Worm (Caenorhabditis elegans) whole organism, mixed stage, embryonic: Measurements from ENCODE around the gene srg-46.

Experiments
- ces-1 ChIP-seq: fragments of 150-350 bp; optimal IDR thresholded peaks from 2 replicates; lab custom pipeline; 2014; ENCODE audit warnings: missing biosample characterization, missing genetic modification reagents, missing genetic modification characterization
- elt-3 ChIP-seq: fragments of 150-350 bp; optimal IDR thresholded peaks from 2 replicates; lab custom pipeline; 2014; ENCODE audit warnings: missing biosample characterization, missing genetic modification characterization
- lin-13 ChIP-seq: fragments of 150-350 bp; optimal IDR thresholded peaks from 2 replicates; lab custom pipeline; 2014; ENCODE audit warnings: missing biosample characterization, missing genetic modification characterization
- lsy-2 ChIP-seq: fragments of 150-350 bp; optimal IDR thresholded peaks from 2 replicates; lab custom pipeline; 2014; ENCODE audit warnings: missing biosample characterization, missing genetic modification characterization
- mep-1 ChIP-seq: fragments of 150-350 bp; optimal IDR thresholded peaks from 2 replicates; lab custom pipeline; 2017; ENCODE audit warnings: missing biosample characterization, missing genetic modification reagents, missing genetic modification characterization, inconsistent platforms
- nhr-12 ChIP-seq: fragments of 150-350 bp; optimal IDR thresholded peaks from 2 replicates; lab custom pipeline; 2014; ENCODE audit warnings: missing biosample characterization, missing genetic modification characterization
- nhr-237 ChIP-seq: fragments of 150-350 bp; optimal IDR thresholded peaks from 2 replicates; lab custom pipeline; 2014; ENCODE audit warnings: missing biosample characterization, missing genetic modification characterization
- nhr-28 ChIP-seq: fragments of 150-350 bp; optimal IDR thresholded peaks from 2 replicates; lab custom pipeline; 2014; ENCODE audit warnings: missing biosample characterization, missing genetic modification characterization
- nhr-76 ChIP-seq: sonication (generic microtip); optimal IDR thresholded peaks from 2 replicates; lab custom pipeline; 2017; ENCODE audit warnings: missing biosample characterization, missing genetic modification characterization
- pha-4 ChIP-seq: fragments of 150-350 bp; optimal IDR thresholded peaks from 2 replicates; lab custom pipeline; 2018; ENCODE audit warnings: missing biosample characterization, missing genetic modification reagents, missing genetic modification characterization
- snpc-4 ChIP-seq: fragments of 150-350 bp; optimal IDR thresholded peaks from 2 replicates; lab custom pipeline; 2014; ENCODE audit warnings: missing biosample characterization, missing genetic modification characterization
- unc-39 ChIP-seq: fragments of 150-350 bp; optimal IDR thresholded peaks from 2 replicates; lab custom pipeline; 2014; ENCODE audit warnings: missing biosample characterization, missing genetic modification characterization
- unc-62 ChIP-seq: fragments of 150-350 bp; optimal IDR thresholded peaks from 2 replicates; lab custom pipeline; 2014; ENCODE audit warnings: missing biosample characterization, missing genetic modification reagents, missing genetic modification characterization
- ztf-11 ChIP-seq: fragments of 150-350 bp; optimal IDR thresholded peaks from 2 replicates; lab custom pipeline; 2014; ENCODE audit warnings: missing biosample characterization, missing genetic modification characterization

DNA sequence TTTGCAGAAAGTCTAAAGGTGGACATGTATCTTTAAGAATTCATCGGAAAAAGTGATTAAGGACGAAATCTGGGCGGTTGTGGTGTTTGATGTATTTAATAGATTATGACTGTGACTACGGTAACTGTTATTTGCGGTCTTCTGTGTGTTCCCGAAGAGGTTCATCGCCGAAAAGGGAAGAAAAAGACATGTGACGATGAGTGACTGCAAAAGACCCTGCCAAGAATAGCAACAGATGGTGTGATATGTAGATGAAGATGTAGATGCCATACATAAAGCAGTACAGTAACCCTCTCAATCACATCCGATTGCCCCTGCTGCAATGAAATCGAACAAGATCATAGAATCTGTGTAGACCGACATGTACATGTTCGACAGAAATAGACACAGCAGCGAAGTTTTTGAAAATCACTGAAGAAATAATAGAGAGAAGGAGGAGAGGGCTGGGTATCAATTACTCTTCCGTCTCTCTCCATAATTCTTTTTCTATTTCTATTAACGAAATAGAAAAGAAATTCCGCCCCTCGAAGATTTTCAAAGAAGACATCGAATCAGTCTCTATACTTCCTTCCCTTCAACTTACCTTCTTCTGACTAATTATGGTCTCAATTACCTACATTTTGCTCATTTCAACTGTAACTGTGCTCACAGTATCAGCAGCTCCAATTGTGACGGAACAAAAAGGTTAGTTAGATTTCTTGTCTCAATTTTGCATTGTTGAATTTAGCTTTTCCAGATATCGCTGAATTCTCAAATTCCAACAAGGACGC is 4.5 kb upstream of the srg-46 start, which contains the start of gene F32H5.3:
- TF ChIP-seq nhr-76 (tag; lab: Kevin White, UChicago) (no peak), nhr-12 (tag; lab: Kevin White, UChicago) (no peak), pha-4 (tag; lab: Kevin White, UChicago) (no peak), nhr-237 (tag; lab: Kevin White, UChicago) (no peak), unc-39 (tag; lab: Kevin White, UChicago) (no peak), unc-62 (GFP tag; lab: Kevin White, UChicago) (no peak), ztf-11 (tag; lab: Kevin White, UChicago) (no peak), mep-1 (tag; lab: Kevin White, UChicago) (no peak), ces-1 (GFP tag; lab: Kevin White, UChicago) (no peak), snpc-4 (no peak), lin-13 (tag; lab: Kevin White, UChicago) (no peak), nhr-28 (tag; lab: Kevin White, UChicago) (no peak), elt-3 (no peak), lsy-2 (tag; lab: Kevin White, UChicago) (no peak)
